Fruit fly (Drosophila melanogaster): ENCODE results near the gene IFT52.

- TF ChIP-seq toe (GFP tag; optimal IDR thresholded peaks at IDR 0.05) (no peak), Crg-1 (GFP tag; optimal IDR thresholded peaks at IDR 0.05) (no peak), ovo (GFP tag; optimal IDR thresholded peaks at IDR 0.05) (no peak), CG11617 (GFP tag; optimal IDR thresholded peaks at IDR 0.05) (no peak), CG7101 (tag; optimal IDR thresholded peaks at IDR 0.05) (no peak), CG12768 (GFP tag; optimal IDR thresholded peaks at IDR 0.05) (no peak), pad (GFP tag; optimal IDR thresholded peaks at IDR 0.05) (no peak), CG33017 (tag; optimal IDR thresholded peaks at IDR 0.05) (no peak), Hr96 (GFP tag; optimal IDR thresholded peaks at IDR 0.05) (no peak)
These were observed 8.9 kb upstream of the IFT52 start, which contains the start of gene CG13766 for dm6 chr2L:6566020-6566687.
